Fruit fly (Drosophila melanogaster): Measurements from ENCODE around the gene CG7889.
A peak's percentile ranks its signal among the peaks of the same experiment; 100 is the strongest.

CG7889 gene

DNA sequence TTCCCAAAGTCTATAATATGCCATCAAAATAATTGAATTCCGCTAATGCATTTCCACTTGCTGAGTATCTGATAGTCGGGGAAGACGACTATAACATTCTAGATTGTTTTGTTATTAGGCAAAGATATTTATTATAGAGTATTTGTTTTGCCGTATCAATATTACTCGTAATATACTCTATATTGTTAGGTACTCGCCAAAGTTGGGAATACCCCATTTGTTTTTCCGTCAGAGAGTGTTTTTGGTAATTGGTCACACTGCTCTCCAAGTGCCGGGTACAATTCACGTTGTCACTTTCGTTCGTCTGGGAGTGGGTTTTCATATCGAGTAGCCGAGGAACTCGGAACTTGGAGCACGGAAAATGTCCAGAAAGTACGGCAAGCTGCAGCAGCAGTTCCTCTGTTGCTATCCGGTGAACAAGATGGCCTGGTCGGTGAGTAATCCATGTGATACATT is at the start of gene CG7889:
CG7889 (plus strand) TSS at position 253 of the 456 bp plus-strand sequence.
- no peak for TF ChIP-seq EcR (GFP tag; optimal IDR thresholded peaks at IDR 0.05)
- no peak for TF ChIP-seq psq (optimal IDR thresholded peaks at IDR 0.05)

DNA sequence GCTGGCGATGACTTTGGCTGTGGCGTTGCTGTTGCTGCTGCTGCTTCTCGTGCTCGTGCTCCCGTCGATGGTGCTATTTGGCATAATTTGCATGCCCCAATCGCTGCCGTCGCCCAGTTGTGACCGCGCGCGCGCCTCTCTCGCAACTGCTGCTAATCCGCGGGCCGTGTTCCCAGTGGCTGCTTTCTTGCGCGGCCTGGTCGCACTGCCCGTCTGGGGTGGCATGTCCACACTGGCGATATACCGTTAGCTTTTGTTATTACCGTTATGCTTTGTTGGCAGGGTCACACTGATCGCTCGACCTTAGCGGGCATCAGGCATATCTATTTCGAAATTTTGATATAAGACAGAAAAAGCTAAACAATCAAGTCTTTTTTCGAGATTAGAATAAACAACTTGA is 41.8 kb upstream of the CG7889 start, which contains the start of gene CG7990:
CG7990 (minus strand) TSS at position 350 of the 400 bp plus-strand sequence.
- TF ChIP-seq CG8478 (optimal IDR thresholded peaks at IDR 0.05) (no peak), pan (optimal IDR thresholded peaks at IDR 0.05) (no peak), psq (optimal IDR thresholded peaks at IDR 0.05) (no peak), usp (GFP tag; optimal IDR thresholded peaks at IDR 0.05) (no peak)

dm6 chrX:19208014-19208413 is 35.4 kb upstream of the CG7889 start, which contains the start of gene Ulp1:
TSS of gene Ulp1 (minus strand) at chrX:19208187.
- no peak for TF ChIP-seq usp (GFP tag; optimal IDR thresholded peaks at IDR 0.05)
- no peak for TF ChIP-seq psq (optimal IDR thresholded peaks at IDR 0.05)
- TF ChIP-seq EcR (GFP tag; optimal IDR thresholded peaks at IDR 0.05): no peak
- TF ChIP-seq CG8478 (optimal IDR thresholded peaks at IDR 0.05): no peak
- TF ChIP-seq pan (optimal IDR thresholded peaks at IDR 0.05): no peak
- TF ChIP-seq Dll (optimal IDR thresholded peaks at IDR 0.05): no peak

- TF ChIP-seq pan (optimal IDR thresholded peaks at IDR 0.05): no peak
- no peak for TF ChIP-seq CG8478 (optimal IDR thresholded peaks at IDR 0.05)
- TF ChIP-seq usp (GFP tag; optimal IDR thresholded peaks at IDR 0.05): no peak
- no peak for TF ChIP-seq Dll (optimal IDR thresholded peaks at IDR 0.05)
- TF ChIP-seq psq (optimal IDR thresholded peaks at IDR 0.05): no peak
- TF ChIP-seq EcR (GFP tag; optimal IDR thresholded peaks at IDR 0.05): no peak
Measured at dm6 chrX:19211982-19212381, 31.4 kb upstream of the CG7889 start, which contains the start of gene CG14195. TSS of gene CG14195 (minus strand) at chrX:19212082.

dm6 chrX:19212954-19213353 is 30.5 kb upstream of the CG7889 start, which contains the start of gene Mur18B:
TSS of gene Mur18B (plus strand) at chrX:19213254.
- TF ChIP-seq CG8478 (optimal IDR thresholded peaks at IDR 0.05) (no peak), EcR (GFP tag; optimal IDR thresholded peaks at IDR 0.05) (no peak), pan (optimal IDR thresholded peaks at IDR 0.05) (no peak), Dll (optimal IDR thresholded peaks at IDR 0.05) (no peak), psq (optimal IDR thresholded peaks at IDR 0.05) (no peak), usp (GFP tag; optimal IDR thresholded peaks at IDR 0.05) (no peak)

dm6 chrX:19215215-19215614 is 28.2 kb upstream of the CG7889 start, which contains the start of gene Muc18B:
TSS of gene Muc18B (plus strand) at chrX:19215515.
- TF ChIP-seq EcR (GFP tag; optimal IDR thresholded peaks at IDR 0.05) (no peak), usp (GFP tag; optimal IDR thresholded peaks at IDR 0.05) (no peak), psq (optimal IDR thresholded peaks at IDR 0.05) (no peak), Dll (optimal IDR thresholded peaks at IDR 0.05) (no peak), pan (optimal IDR thresholded peaks at IDR 0.05) (no peak), CG8478 (optimal IDR thresholded peaks at IDR 0.05) (no peak)

- TF ChIP-seq EcR (GFP tag; optimal IDR thresholded peaks at IDR 0.05) (no peak), usp (GFP tag; optimal IDR thresholded peaks at IDR 0.05) (no peak), CG8478 (optimal IDR thresholded peaks at IDR 0.05) (no peak)
Measured at dm6 chrX:19216671-19217070, 26.8 kb upstream of the CG7889 start.

DNA sequence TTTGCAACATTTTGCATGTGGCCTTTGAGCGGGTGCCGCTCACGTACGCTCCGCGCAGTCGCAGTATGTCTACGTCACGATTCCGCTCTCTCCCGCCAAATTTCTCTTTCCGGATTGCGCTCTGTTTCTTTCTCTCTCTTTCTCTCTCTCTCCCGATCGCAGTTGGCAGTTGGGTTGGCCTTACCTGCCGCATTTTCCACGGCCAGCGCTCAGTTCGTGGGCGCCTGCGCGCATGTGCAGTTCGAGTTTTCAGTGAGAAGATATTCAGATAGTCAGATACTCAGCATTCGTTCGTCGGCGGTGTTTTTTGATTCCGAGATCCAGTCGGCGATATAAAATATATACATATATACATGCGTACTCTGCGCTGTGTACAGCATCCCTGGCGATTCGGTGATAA is 23.0 kb upstream of the CG7889 start, which contains the start of gene CG7884:
CG7884 (plus strand) TSS at position 208 of the 400 bp plus-strand sequence.
- TF ChIP-seq CG8478 (optimal IDR thresholded peaks at IDR 0.05): no peak
- TF ChIP-seq usp (GFP tag; optimal IDR thresholded peaks at IDR 0.05): no peak
- TF ChIP-seq EcR (GFP tag; optimal IDR thresholded peaks at IDR 0.05): no peak
- no peak for TF ChIP-seq pan (optimal IDR thresholded peaks at IDR 0.05)
- peak; percentile 76 for TF ChIP-seq Dll (optimal IDR thresholded peaks at IDR 0.05)
- no peak for TF ChIP-seq psq (optimal IDR thresholded peaks at IDR 0.05)

dm6 chrX:19220963-19221572 is 22.4 kb upstream of the CG7889 start:
- no peak for TF ChIP-seq pan (optimal IDR thresholded peaks at IDR 0.05)
- no peak for TF ChIP-seq Dll (optimal IDR thresholded peaks at IDR 0.05)
- no peak for TF ChIP-seq CG8478 (optimal IDR thresholded peaks at IDR 0.05)
- no peak for TF ChIP-seq usp (GFP tag; optimal IDR thresholded peaks at IDR 0.05)
- no peak for TF ChIP-seq psq (optimal IDR thresholded peaks at IDR 0.05)
- no peak for TF ChIP-seq EcR (GFP tag; optimal IDR thresholded peaks at IDR 0.05)

dm6 chrX:19224580-19225303 is 18.7 kb upstream of the CG7889 start:
- TF ChIP-seq psq (optimal IDR thresholded peaks at IDR 0.05) (no peak), EcR (GFP tag; optimal IDR thresholded peaks at IDR 0.05) (no peak), Dll (optimal IDR thresholded peaks at IDR 0.05) (no peak)

dm6 chrX:19225304-19225640 is 18.2 kb upstream of the CG7889 start:
- TF ChIP-seq EcR (GFP tag; optimal IDR thresholded peaks at IDR 0.05) (no peak), psq (optimal IDR thresholded peaks at IDR 0.05) (no peak), pan (optimal IDR thresholded peaks at IDR 0.05) (no peak), CG8478 (optimal IDR thresholded peaks at IDR 0.05) (no peak), usp (GFP tag; optimal IDR thresholded peaks at IDR 0.05) (no peak), Dll (optimal IDR thresholded peaks at IDR 0.05) (no peak)

dm6 chrX:19229855-19230433 is 13.5 kb upstream of the CG7889 start:
- no peak for TF ChIP-seq Dll (optimal IDR thresholded peaks at IDR 0.05)
- no peak for TF ChIP-seq usp (GFP tag; optimal IDR thresholded peaks at IDR 0.05)
- TF ChIP-seq CG8478 (optimal IDR thresholded peaks at IDR 0.05): no peak
- TF ChIP-seq EcR (GFP tag; optimal IDR thresholded peaks at IDR 0.05): no peak
- no peak for TF ChIP-seq psq (optimal IDR thresholded peaks at IDR 0.05)
- TF ChIP-seq pan (optimal IDR thresholded peaks at IDR 0.05): no peak

Measured in whole organism.